Fruit fly (Drosophila melanogaster) whole organism, embryonic: ENCODE data around the gene GIIIspla2.

Experiments used
- Asciz ChIP-seq: fragments of 200-800 bp; sonication (Bioruptor generic); optimal IDR thresholded peaks from 2 replicates; lab custom pipeline; 2017; ENCODE audit warnings: missing biosample characterization, mild to moderate bottlenecking, missing genetic modification characterization, missing genetic modification reagents
- B-H2 ChIP-seq: fragments of 200-800 bp; sonication (Bioruptor generic); optimal IDR thresholded peaks from 2 replicates; lab custom pipeline; 2018; ENCODE audit warnings: missing biosample characterization, mild to moderate bottlenecking, missing genetic modification characterization
- CG1024 ChIP-seq: fragments of 200-800 bp; sonication (Bioruptor generic); IDR thresholded peaks from 2 replicates; pipeline ENCODE4 v1.3.6; 2022; ENCODE audit warnings: missing biosample characterization, missing genetic modification characterization
- CG10267 ChIP-seq: fragments of 200-800 bp; sonication (Bioruptor generic); optimal IDR thresholded peaks from 2 replicates; lab custom pipeline; 2018; ENCODE audit warnings: missing biosample characterization, mild to moderate bottlenecking, missing genetic modification characterization, moderate library complexity
- CG11085 ChIP-seq: fragments of 200-800 bp; sonication (Bioruptor generic); IDR thresholded peaks from 2 replicates; pipeline ENCODE4 v1.3.6; 2022; ENCODE audit warnings: missing biosample characterization, missing genetic modification characterization
- CG12071 ChIP-seq: fragments of 200-800 bp; sonication (Bioruptor generic); optimal IDR thresholded peaks from 3 replicates; lab custom pipeline; 2018; ENCODE audit warnings: missing biosample characterization, mild to moderate bottlenecking, missing genetic modification characterization
- CG1233 ChIP-seq: fragments of 200-800 bp; sonication (Bioruptor generic); optimal IDR thresholded peaks from 4 replicates; lab custom pipeline; 2018; ENCODE audit warnings: missing biosample characterization, mild to moderate bottlenecking, missing genetic modification characterization
- CG12659 ChIP-seq: fragments of 200-800 bp; sonication (Bioruptor generic); optimal IDR thresholded peaks from 3 replicates; lab custom pipeline; 2017; ENCODE audit warnings: mild to moderate bottlenecking, missing biosample characterization, missing genetic modification reagents, missing genetic modification characterization
- CG14710 ChIP-seq: fragments of 200-800 bp; sonication (Bioruptor generic); optimal IDR thresholded peaks from 3 replicates; lab custom pipeline; 2019; ENCODE audit warnings: missing biosample characterization, mild to moderate bottlenecking, missing genetic modification characterization, moderate library complexity
- CG16779 ChIP-seq: fragments of 200-800 bp; sonication (Bioruptor generic); IDR thresholded peaks from 2 replicates; pipeline ENCODE4 v1.3.6; 2022; ENCODE audit warnings: missing biosample characterization, missing genetic modification characterization
- CG16815 ChIP-seq: fragments of 200-800 bp; sonication (Bioruptor generic); optimal IDR thresholded peaks from 3 replicates; lab custom pipeline; 2017; ENCODE audit warnings: missing biosample characterization, mild to moderate bottlenecking, missing genetic modification characterization
- CG17802 ChIP-seq: fragments of 200-800 bp; sonication (Bioruptor generic); optimal IDR thresholded peaks from 2 replicates; lab custom pipeline; 2018; ENCODE audit warnings: missing biosample characterization, mild to moderate bottlenecking, missing genetic modification characterization, moderate library complexity
- CG2120 ChIP-seq: fragments of 200-800 bp; sonication (Bioruptor generic); optimal IDR thresholded peaks from 3 replicates; lab custom pipeline; 2016; ENCODE audit warnings: missing biosample characterization, missing genetic modification characterization
- CG33213 ChIP-seq: fragments of 200-800 bp; sonication (Bioruptor generic); optimal IDR thresholded peaks from 3 replicates; lab custom pipeline; 2016; ENCODE audit warnings: missing biosample characterization, missing genetic modification characterization
- CG3838 ChIP-seq: fragments of 200-800 bp; sonication (Bioruptor generic); optimal IDR thresholded peaks from 3 replicates; lab custom pipeline; 2016; ENCODE audit warnings: missing biosample characterization, missing genetic modification characterization
- CG4404 ChIP-seq: fragments of 200-800 bp; sonication (Bioruptor generic); IDR thresholded peaks from 2 replicates; pipeline ENCODE4 v1.3.6; 2022; ENCODE audit warnings: missing biosample characterization, missing genetic modification characterization
- CG4424 ChIP-seq: fragments of 200-800 bp; sonication (Bioruptor generic); optimal IDR thresholded peaks from 3 replicates; lab custom pipeline; 2016; ENCODE audit warnings: missing biosample characterization, missing genetic modification characterization
- CG6813 ChIP-seq: fragments of 200-800 bp; sonication (Bioruptor generic); optimal IDR thresholded peaks from 2 replicates; lab custom pipeline; 2017; ENCODE audit warnings: missing biosample characterization, missing genetic modification characterization, mild to moderate bottlenecking, moderate library complexity, missing genetic modification reagents
- CG6854 ChIP-seq: fragments of 200-800 bp; sonication (Bioruptor generic); optimal IDR thresholded peaks from 3 replicates; lab custom pipeline; 2017; ENCODE audit warnings: missing biosample characterization, mild to moderate bottlenecking, missing genetic modification characterization
- CG7372 ChIP-seq: fragments of 200-800 bp; sonication (Bioruptor generic); IDR thresholded peaks from 2 replicates; pipeline ENCODE4 v1.3.6; 2022; ENCODE audit warnings: missing biosample characterization, missing genetic modification characterization
- CG7928 ChIP-seq: fragments of 200-800 bp; sonication (Bioruptor generic); optimal IDR thresholded peaks from 2 replicates; lab custom pipeline; 2017; ENCODE audit warnings: missing biosample characterization, mild to moderate bottlenecking, missing genetic modification characterization
- CG8089 ChIP-seq: fragments of 200-800 bp; sonication (Bioruptor generic); optimal IDR thresholded peaks from 3 replicates; lab custom pipeline; 2016; ENCODE audit warnings: missing biosample characterization, missing genetic modification characterization
- CHES-1-like ChIP-seq: fragments of 200-800 bp; sonication (Bioruptor generic); optimal IDR thresholded peaks from 2 replicates; lab custom pipeline; 2016; ENCODE audit warnings: missing biosample characterization, missing genetic modification characterization
- HLH4C ChIP-seq: fragments of 200-800 bp; sonication (Bioruptor generic); IDR thresholded peaks from 3 replicates; pipeline ENCODE4 v1.3.6; 2022; ENCODE audit warnings: missing biosample characterization, missing genetic modification characterization; ENCODE audit not compliant: partially characterized antibody
- HmgZ ChIP-seq: fragments of 200-800 bp; sonication (Bioruptor generic); optimal IDR thresholded peaks from 2 replicates; lab custom pipeline; 2018; ENCODE audit warnings: missing biosample characterization, mild to moderate bottlenecking, missing genetic modification characterization
- MBD-R2 ChIP-seq: fragments of 200-800 bp; sonication (Bioruptor generic); IDR thresholded peaks from 2 replicates; pipeline ENCODE4 v1.3.6; 2022; ENCODE audit warnings: missing biosample characterization, missing genetic modification characterization
- MESR4 ChIP-seq: fragments of 200-800 bp; sonication (Bioruptor generic); optimal IDR thresholded peaks from 2 replicates; lab custom pipeline; 2018; ENCODE audit warnings: missing biosample characterization, mild to moderate bottlenecking, missing genetic modification characterization, moderate library complexity
- Med ChIP-seq: fragments of 200-800 bp; sonication (Bioruptor generic); peaks from one replicate; lab custom pipeline; 2016; ENCODE audit warnings: missing biosample characterization, missing genetic modification characterization, mild to moderate bottlenecking, inconsistent platforms, moderate library complexity
- Nf-YC ChIP-seq: fragments of 200-800 bp; optimal IDR thresholded peaks from 3 replicates; lab custom pipeline; 2019; ENCODE audit warnings: missing biosample characterization, mild to moderate bottlenecking, missing genetic modification characterization, moderate library complexity
- Sry-β ChIP-seq: fragments of 200-800 bp; sonication (Bioruptor generic); optimal IDR thresholded peaks from 2 replicates; lab custom pipeline; 2018; ENCODE audit warnings: missing biosample characterization, mild to moderate bottlenecking, missing genetic modification characterization, moderate library complexity
- Sry-δ ChIP-seq: fragments of 200-800 bp; sonication (Bioruptor generic); optimal IDR thresholded peaks from 2 replicates; lab custom pipeline; 2016; ENCODE audit warnings: missing biosample characterization, missing genetic modification characterization
- Ssrp ChIP-seq: fragments of 200-800 bp; sonication (Bioruptor generic); optimal IDR thresholded peaks from 2 replicates; lab custom pipeline; 2018; ENCODE audit warnings: missing biosample characterization, mild to moderate bottlenecking, missing genetic modification characterization, moderate library complexity
- chif ChIP-seq, 2 experiments: fragments of 200-800 bp; sonication (Bioruptor generic); optimal IDR thresholded peaks; 3 replicates each; lab custom pipeline; 2016; ENCODE audit warnings: missing biosample characterization in 2 of 2, missing genetic modification characterization in 2 of 2
- ci ChIP-seq: fragments of 200-800 bp; sonication (Bioruptor generic); IDR thresholded peaks from 3 replicates; pipeline ENCODE4 v1.3.6; 2022; ENCODE audit warnings: missing biosample characterization, missing genetic modification characterization
- crp ChIP-seq, 2 experiments: fragments of 200-800 bp; sonication (Bioruptor generic); optimal IDR thresholded peaks; 2 replicates in 1 of 2; 3 replicates in 1 of 2; lab custom pipeline; 2017; ENCODE audit warnings: missing biosample characterization in 2 of 2, missing genetic modification characterization in 2 of 2, mild to moderate bottlenecking in 1 of 2, moderate library complexity in 1 of 2
- dmrt99B ChIP-seq: fragments of 200-800 bp; sonication (Bioruptor generic); optimal IDR thresholded peaks from 2 replicates; lab custom pipeline; 2018; ENCODE audit warnings: missing biosample characterization, mild to moderate bottlenecking, missing genetic modification characterization, moderate library complexity
- eyg ChIP-seq: fragments of 200-800 bp; sonication (Bioruptor generic); optimal IDR thresholded peaks from 3 replicates; lab custom pipeline; 2016; ENCODE audit warnings: missing biosample characterization, missing genetic modification characterization
- fd64A ChIP-seq: fragments of 200-800 bp; sonication (Bioruptor generic); optimal IDR thresholded peaks from 3 replicates; lab custom pipeline; 2018; ENCODE audit warnings: missing biosample characterization, mild to moderate bottlenecking, missing genetic modification characterization
- fru ChIP-seq: fragments of >200 bp; optimal IDR thresholded peaks from 2 replicates; lab custom pipeline; 2017
- fu2 ChIP-seq: fragments of 200-800 bp; sonication (Bioruptor generic); optimal IDR thresholded peaks from 2 replicates; lab custom pipeline; 2016; ENCODE audit warnings: missing biosample characterization, missing genetic modification characterization
- her ChIP-seq: fragments of 200-800 bp; sonication (Bioruptor generic); optimal IDR thresholded peaks from 2 replicates; lab custom pipeline; 2016; ENCODE audit warnings: missing biosample characterization, missing genetic modification characterization
- inv ChIP-seq: fragments of 200-800 bp; sonication (Bioruptor generic); IDR thresholded peaks from 2 replicates; pipeline ENCODE4 v1.3.6; 2022; ENCODE audit warnings: missing biosample characterization, missing genetic modification characterization; ENCODE audit not compliant: partially characterized antibody
- mld ChIP-seq: fragments of 200-800 bp; sonication (Bioruptor generic); IDR thresholded peaks from 3 replicates; pipeline ENCODE4 v1.3.6; 2022; ENCODE audit warnings: missing biosample characterization, missing genetic modification characterization; ENCODE audit not compliant: partially characterized antibody
- nerfin-2 ChIP-seq: fragments of 200-800 bp; sonication (Bioruptor generic); IDR thresholded peaks from 2 replicates; pipeline ENCODE4 v1.3.6; 2022; ENCODE audit warnings: missing biosample characterization, missing genetic modification characterization; ENCODE audit not compliant: partially characterized antibody
- pzg ChIP-seq: fragments of 200-800 bp; sonication (Bioruptor generic); optimal IDR thresholded peaks from 3 replicates; lab custom pipeline; 2018; ENCODE audit warnings: missing biosample characterization, mild to moderate bottlenecking, missing genetic modification characterization, moderate library complexity
- tio ChIP-seq: fragments of 200-800 bp; sonication (Bioruptor generic); optimal IDR thresholded peaks from 2 replicates; lab custom pipeline; 2017; ENCODE audit warnings: missing biosample characterization, missing genetic modification characterization, inconsistent platforms
- tup ChIP-seq: fragments of 200-800 bp; sonication (Bioruptor generic); optimal IDR thresholded peaks from 2 replicates; lab custom pipeline; 2016; ENCODE audit warnings: missing biosample characterization, mild to moderate bottlenecking, missing genetic modification characterization, moderate library complexity
- unc-4 ChIP-seq: fragments of 200-800 bp; sonication (Bioruptor generic); IDR thresholded peaks from 2 replicates; pipeline ENCODE4 v1.3.6; 2022; ENCODE audit warnings: missing biosample characterization, missing genetic modification characterization; ENCODE audit not compliant: partially characterized antibody
- zfh1 ChIP-seq: fragments of 200-800 bp; sonication (Bioruptor generic); IDR thresholded peaks from 3 replicates; pipeline ENCODE4 v1.3.6; 2022; ENCODE audit warnings: missing biosample characterization, missing genetic modification characterization

The GIIIspla2 gene

dm6 chrX:8152718-8153117, 4.7 kb upstream of the GIIIspla2 start, which contains the start of gene CG18262 (continued):
- no peak for TF ChIP-seq tio
- no peak for TF ChIP-seq HLH4C
- no peak for TF ChIP-seq CG11085 (GFP tag; lab: Robert Waterston, UW)
- TF ChIP-seq ci (GFP tag; lab: Robert Waterston, UW): 0 out of 3 replicates have a peak, but pooled peaks have one; percentile 26
- peak; percentile 78 for TF ChIP-seq Med
- TF ChIP-seq zfh1 (GFP tag; lab: Robert Waterston, UW): no peak
- 0 out of 2 replicates have a peak, but pooled peaks have one; percentile 19 for TF ChIP-seq unc-4 (GFP tag; lab: Robert Waterston, UW)
- TF ChIP-seq CG1024 (GFP tag; lab: Robert Waterston, UW): no peak
- TF ChIP-seq fd64A (GFP tag; lab: Kevin White, UChicago): no peak
- peak; percentile 39 for TF ChIP-seq MESR4
- TF ChIP-seq fu2 (GFP tag; lab: Kevin White, UChicago): no peak
- peak; percentile 84 for TF ChIP-seq CG10267 (tag; lab: Kevin White, UChicago)
- peak; percentile 96 for TF ChIP-seq MBD-R2 (GFP tag; lab: Robert Waterston, UW)
- TF ChIP-seq crp (GFP tag; optimal IDR thresholded peaks at IDR 0.05; lab: Kevin White, UChicago): peak; percentile 23 to 87
- TF ChIP-seq CG6813: no peak
- no peak for TF ChIP-seq CG8089 (GFP tag; lab: Kevin White, UChicago)
- no peak for TF ChIP-seq CG4404 (GFP tag; lab: Robert Waterston, UW)
- TF ChIP-seq inv: no peak
- no peak for TF ChIP-seq dmrt99B (tag; lab: Kevin White, UChicago)
- TF ChIP-seq B-H2 (GFP tag; lab: Kevin White, UChicago): peak; percentile 14
- TF ChIP-seq CG1233 (GFP tag; lab: Kevin White, UChicago): no peak
- no peak for TF ChIP-seq CG17802 (tag; lab: Kevin White, UChicago)
- no peak for TF ChIP-seq her (GFP tag; lab: Kevin White, UChicago)
- TF ChIP-seq CG16779: no peak
- no peak for TF ChIP-seq Asciz (GFP tag; lab: Kevin White, UChicago)
- no peak for TF ChIP-seq CHES-1-like
- TF ChIP-seq mld (GFP tag; lab: Robert Waterston, UW): no peak
- TF ChIP-seq CG12659 (GFP tag; lab: Kevin White, UChicago): no peak
- TF ChIP-seq Sry-δ: no peak
- no peak for TF ChIP-seq Ssrp (tag; lab: Kevin White, UChicago)
- TF ChIP-seq CG12071 (GFP tag; lab: Kevin White, UChicago): no peak
- no peak for TF ChIP-seq CG3838 (GFP tag; lab: Kevin White, UChicago)
- TF ChIP-seq nerfin-2 (GFP tag; lab: Robert Waterston, UW): no peak
- TF ChIP-seq CG14710 (tag; lab: Kevin White, UChicago): no peak
- TF ChIP-seq eyg (GFP tag; lab: Kevin White, UChicago): no peak
- TF ChIP-seq tup: no peak
- no peak for TF ChIP-seq Nf-YC
- no peak for TF ChIP-seq CG7928 (GFP tag; lab: Kevin White, UChicago)
- no peak for TF ChIP-seq CG33213 (GFP tag; lab: Kevin White, UChicago)
- no peak for TF ChIP-seq chif (GFP tag; optimal IDR thresholded peaks at IDR 0.05; lab: Kevin White, UChicago)
- TF ChIP-seq HmgZ (tag; lab: Kevin White, UChicago): peak; percentile 12
- no peak for TF ChIP-seq Sry-β
- TF ChIP-seq CG4424 (GFP tag; lab: Kevin White, UChicago): no peak
- TF ChIP-seq CG16815 (GFP tag; lab: Kevin White, UChicago): no peak
- TF ChIP-seq CG7372 (GFP tag; lab: Robert Waterston, UW): no peak
- no peak for TF ChIP-seq fru (lab: Kevin White, UChicago)
- peak; percentile 49 for TF ChIP-seq pzg (GFP tag; lab: Kevin White, UChicago)
- TF ChIP-seq CG6854 (GFP tag; lab: Kevin White, UChicago): no peak
- TF ChIP-seq CG2120 (GFP tag; lab: Kevin White, UChicago): peak; percentile 27
